Worm (Caenorhabditis elegans): Measurements from ENCODE around the gene F19G12.3.

DNA sequence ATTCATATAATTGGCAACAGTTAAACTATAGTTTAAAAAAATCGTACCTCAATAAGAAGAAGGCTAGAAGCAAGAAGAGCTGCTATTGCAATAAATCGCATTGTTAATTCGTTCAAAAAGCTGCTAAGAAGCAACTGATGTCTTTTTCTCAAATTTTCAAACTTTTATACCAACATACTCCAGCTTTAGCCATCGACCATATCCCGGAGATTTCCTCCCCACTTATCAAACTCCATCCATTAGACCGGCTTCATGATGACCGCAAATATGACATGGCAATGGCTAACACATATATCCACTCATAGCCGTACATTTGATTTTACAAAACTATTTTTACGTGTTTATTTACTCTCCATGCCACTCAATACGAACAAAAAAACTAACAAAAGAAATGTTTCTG is 14.1 kb upstream of the F19G12.3 start, which contains the start of gene abu-2:
- TF ChIP-seq dpl-1 (GFP tag; optimal IDR thresholded peaks at IDR 0.05): no peak
- TF ChIP-seq jun-1 (tag; optimal IDR thresholded peaks at IDR 0.05): no peak
- TF ChIP-seq nhr-77 (tag; optimal IDR thresholded peaks at IDR 0.05): no peak
- TF ChIP-seq mep-1 (tag; optimal IDR thresholded peaks at IDR 0.05): no peak
- no peak for TF ChIP-seq lin-13 (GFP tag; optimal IDR thresholded peaks at IDR 0.05)

Measured in whole organism, L1 larva.